Worm (Caenorhabditis elegans): ENCODE results near the gene F21A3.4.

Gene F21A3.4

DNA sequence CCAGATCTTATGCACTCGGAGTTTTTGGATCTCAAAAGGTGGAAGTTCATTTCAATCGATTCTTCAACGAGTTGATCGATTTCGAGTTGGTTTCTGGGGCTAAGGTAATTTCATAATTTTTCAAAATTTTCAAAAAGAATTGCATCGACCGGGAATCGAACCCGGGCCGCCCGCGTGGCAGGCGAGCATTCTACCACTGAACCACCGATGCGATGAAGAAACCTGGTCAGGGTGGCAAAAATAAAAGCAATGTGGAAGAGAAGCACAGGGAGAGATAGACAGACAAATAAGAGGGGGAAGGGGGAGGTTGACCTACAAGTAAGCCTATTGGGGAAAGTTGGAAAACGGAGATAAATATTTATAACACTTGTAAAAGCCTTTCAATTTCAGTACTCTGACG, 31.4 kb upstream of the F21A3.4 start (continued):
- TF ChIP-seq madf-5 (GFP tag; IDR thresholded peaks at IDR 0.05) = 0 out of 4 replicates have a peak, but pooled peaks of 1 of the 2 experiments have one; percentile 40
- TF ChIP-seq tag-97 (GFP tag; IDR thresholded peaks at IDR 0.05) = no peak
- TF ChIP-seq dve-1 (tag; optimal IDR thresholded peaks at IDR 0.05; ENCODE audit: insufficient read depth) = no peak
- TF ChIP-seq ces-1 (GFP tag; optimal IDR thresholded peaks at IDR 0.05) = no peak
- TF ChIP-seq fos-1 (tag; optimal IDR thresholded peaks at IDR 0.05) = no peak
- TF ChIP-seq daf-8 (GFP tag; IDR thresholded peaks at IDR 0.05) = no peak
- peak; percentile 43; the same call in 1 of the 2 replicates for TF ChIP-seq set-16 (GFP tag; IDR thresholded peaks at IDR 0.05)
- TF ChIP-seq nhr-10 (tag; optimal IDR thresholded peaks at IDR 0.05) = no peak
- TF ChIP-seq ZK546.5 (tag; optimal IDR thresholded peaks at IDR 0.05) = no peak
- TF ChIP-seq hmg-1.1 (GFP tag; IDR thresholded peaks at IDR 0.05) = peak; percentile 48; the same call in 1 of the 2 replicates
- no peak for TF ChIP-seq lin-15B (tag; optimal IDR thresholded peaks at IDR 0.05)
- no peak for TF ChIP-seq T20F7.1 (GFP tag; optimal IDR thresholded peaks at IDR 0.05)
- peak; percentile 13; the same call in 1 of the 2 replicates for TF ChIP-seq Y105C5A.15 (GFP tag; IDR thresholded peaks at IDR 0.05)
- TF ChIP-seq vab-7 (GFP tag; IDR thresholded peaks at IDR 0.05) = peak; percentile 76
- TF ChIP-seq egl-43 (GFP tag; IDR thresholded peaks at IDR 0.05) = peak; percentile 81
- TF ChIP-seq nhr-77 (tag; optimal IDR thresholded peaks at IDR 0.05) = no peak
- TF ChIP-seq fkh-10 (GFP tag; optimal IDR thresholded peaks at IDR 0.05) = no peak
- peak; percentile 75 for TF ChIP-seq T26A8.4 (GFP tag; IDR thresholded peaks at IDR 0.05)
- TF ChIP-seq zip-11 (GFP tag; IDR thresholded peaks at IDR 0.05) = no peak
- no peak for TF ChIP-seq snpc-4 (tag; optimal IDR thresholded peaks at IDR 0.05)
- no peak for TF ChIP-seq cey-2 (tag; optimal IDR thresholded peaks at IDR 0.05; ENCODE audit: borderline replicate concordance, insufficient read depth)
- no peak for TF ChIP-seq aha-1 (tag)
- TF ChIP-seq pqm-1 (tag; optimal IDR thresholded peaks at IDR 0.05) = no peak
- no peak for TF ChIP-seq nhr-11 (tag; optimal IDR thresholded peaks at IDR 0.05)
- TF ChIP-seq ceh-44 (GFP tag; IDR thresholded peaks at IDR 0.05) = peak; percentile 62; the same call in 1 of the 2 replicates
- TF ChIP-seq nhr-42 (GFP tag; IDR thresholded peaks at IDR 0.05) = 0 out of 2 replicates have a peak, but pooled peaks have one; percentile 44
- no peak for TF ChIP-seq attf-4 (tag; optimal IDR thresholded peaks at IDR 0.05)
- TF ChIP-seq F26F4.8 (GFP tag; conservative IDR thresholded peaks at IDR 0.05) = 0 out of 2 replicates have a peak, but pooled peaks have one; percentile 49
- TF ChIP-seq F10B5.3 (tag; optimal IDR thresholded peaks at IDR 0.05) = no peak
- no peak for TF ChIP-seq nhr-25 (tag; optimal IDR thresholded peaks at IDR 0.05; ENCODE audit: borderline replicate concordance, insufficient read depth)
- TF ChIP-seq ceh-20 (GFP tag; IDR thresholded peaks at IDR 0.05) = peak; percentile 68
- TF ChIP-seq nhr-41 (GFP tag; IDR thresholded peaks at IDR 0.05) = no peak
- TF ChIP-seq D1046.2 (GFP tag; IDR thresholded peaks at IDR 0.05) = peak; percentile 85; the same call in 1 of the 2 replicates
- TF ChIP-seq lin-29 (GFP tag; IDR thresholded peaks at IDR 0.05) = no peak
- TF ChIP-seq arid-1 (GFP tag; conservative IDR thresholded peaks at IDR 0.05) = peak; percentile 81
- TF ChIP-seq dmd-8 (GFP tag; IDR thresholded peaks at IDR 0.05) = peak; percentile 72
- no peak for TF ChIP-seq zip-2 (tag; optimal IDR thresholded peaks at IDR 0.05)
- no peak for TF ChIP-seq F49E8.2 (tag; optimal IDR thresholded peaks at IDR 0.05; ENCODE audit: borderline replicate concordance)
- no peak for TF ChIP-seq unc-62 (GFP tag; optimal IDR thresholded peaks at IDR 0.05 in 1 of 2)
- TF ChIP-seq unc-62 (tag; optimal IDR thresholded peaks at IDR 0.05) = no peak
- peak; percentile 28 for TF ChIP-seq unc-130 (GFP tag; optimal IDR thresholded peaks at IDR 0.05)
- 0 out of 2 replicates have a peak, but pooled peaks have one; percentile 6 for TF ChIP-seq F44E2.7 (GFP tag; IDR thresholded peaks at IDR 0.05)
- TF ChIP-seq Y48G9A.11 (GFP tag; IDR thresholded peaks at IDR 0.05) = 0 out of 2 replicates have a peak, but pooled peaks have one; percentile 41
- peak; percentile 16 for TF ChIP-seq nhr-28 (tag; optimal IDR thresholded peaks at IDR 0.05)
- TF ChIP-seq lin-38 (GFP tag; IDR thresholded peaks at IDR 0.05) = no peak
- peak; percentile 28 for TF ChIP-seq spr-1 (tag; optimal IDR thresholded peaks at IDR 0.05)
- no peak for TF ChIP-seq lir-3 (tag; optimal IDR thresholded peaks at IDR 0.05)
- no peak for TF ChIP-seq hlh-30 (tag; optimal IDR thresholded peaks at IDR 0.05; ENCODE audit: insufficient read depth)
- no peak for TF ChIP-seq aly-2 (tag; optimal IDR thresholded peaks at IDR 0.05)
- TF ChIP-seq daf-12 (tag; optimal IDR thresholded peaks at IDR 0.05) = no peak
- 0 out of 2 replicates have a peak, but pooled peaks have one; percentile 10 for TF ChIP-seq madf-9 (GFP tag; conservative IDR thresholded peaks at IDR 0.05)
